Worm (Caenorhabditis elegans) whole organism, late embryonic: ENCODE data around the gene mes-2.
A peak's percentile ranks its signal among the peaks of the same experiment; 100 is the strongest.
"Not testable (repeated sequence)": the region's sequence is repeated elsewhere in the genome, so short reads cannot be mapped to it uniquely, and the experiment has no call there.

Experiments used
- C08G9.2 ChIP-seq: sonication (generic microtip); optimal IDR thresholded peaks from 2 replicates; lab custom pipeline; 2016; ENCODE audit warnings: mild to moderate bottlenecking, missing genetic modification characterization, moderate library complexity, missing compliant biosample characterization
- F13H6.1 ChIP-seq: sonication (generic microtip); optimal IDR thresholded peaks from 2 replicates; lab custom pipeline; 2016; ENCODE audit warnings: missing genetic modification characterization, missing compliant biosample characterization
- K02D7.2 ChIP-seq: sonication (generic microtip); optimal IDR thresholded peaks from 2 replicates; lab custom pipeline; 2017; ENCODE audit warnings: mild to moderate bottlenecking, missing genetic modification characterization, missing compliant biosample characterization
- K09A11.1 ChIP-seq: sonication (generic microtip); optimal IDR thresholded peaks from 2 replicates; lab custom pipeline; 2017; ENCODE audit warnings: antibody characterized with exemption, mild to moderate bottlenecking, missing genetic modification characterization, missing compliant biosample characterization; ENCODE audit not compliant: insufficient read depth
- ahr-1 ChIP-seq: sonication (generic microtip); optimal IDR thresholded peaks from 2 replicates; lab custom pipeline; 2016; ENCODE audit warnings: missing genetic modification characterization, missing compliant biosample characterization
- ama-1 ChIP-seq: fragments of 150-350 bp; optimal IDR thresholded peaks from 2 replicates; lab custom pipeline; 2014
- ceh-14 ChIP-seq: sonication (generic microtip); optimal IDR thresholded peaks from 2 replicates; lab custom pipeline; 2016; ENCODE audit warnings: missing genotype, missing genetic modification characterization, missing compliant biosample characterization
- ceh-22 ChIP-seq: sonication (generic microtip); optimal IDR thresholded peaks from 2 replicates; lab custom pipeline; 2017; ENCODE audit warnings: missing biosample characterization, missing genetic modification characterization
- ceh-30 ChIP-seq: fragments of 150-350 bp; optimal IDR thresholded peaks from 2 replicates; lab custom pipeline; 2014; ENCODE audit warnings: missing biosample characterization, missing genetic modification characterization
- ceh-31 ChIP-seq: sonication (generic microtip); optimal IDR thresholded peaks from 2 replicates; lab custom pipeline; 2016; ENCODE audit warnings: missing genetic modification characterization, missing compliant biosample characterization
- ceh-9 ChIP-seq: sonication (generic microtip); optimal IDR thresholded peaks from 2 replicates; lab custom pipeline; 2016; ENCODE audit warnings: mild to moderate bottlenecking, missing genetic modification characterization, inconsistent platforms, missing compliant biosample characterization
- che-1 ChIP-seq: sonication (generic microtip); optimal IDR thresholded peaks from 2 replicates; lab custom pipeline; 2016; ENCODE audit warnings: mild to moderate bottlenecking, missing genetic modification characterization, missing compliant biosample characterization
- dmd-4 ChIP-seq: sonication (generic microtip); optimal IDR thresholded peaks from 2 replicates; lab custom pipeline; 2016; ENCODE audit warnings: borderline replicate concordance, missing genetic modification characterization, missing compliant biosample characterization
- dve-1 ChIP-seq: sonication (generic microtip); optimal IDR thresholded peaks from 2 replicates; lab custom pipeline; 2017; ENCODE audit warnings: antibody characterized with exemption, mild to moderate bottlenecking, missing genetic modification characterization, missing compliant biosample characterization
- elt-2 ChIP-seq: sonication (generic microtip); optimal IDR thresholded peaks from 2 replicates; lab custom pipeline; 2016; ENCODE audit warnings: missing genetic modification reagents, missing genetic modification characterization, missing compliant biosample characterization
- eyg-1 ChIP-seq: sonication (generic microtip); optimal IDR thresholded peaks from 2 replicates; lab custom pipeline; 2016; ENCODE audit warnings: missing genotype, missing genetic modification characterization, missing compliant biosample characterization
- fax-1 ChIP-seq: sonication (generic microtip); optimal IDR thresholded peaks from 2 replicates; lab custom pipeline; 2016; ENCODE audit warnings: missing genotype, missing genetic modification characterization, missing compliant biosample characterization
- fkh-6 ChIP-seq: sonication (generic microtip); optimal IDR thresholded peaks from 2 replicates; lab custom pipeline; 2016; ENCODE audit warnings: missing genetic modification characterization, missing compliant biosample characterization
- hlh-13 ChIP-seq: fragments of 200-800 bp; sonication (Bioruptor generic); optimal IDR thresholded peaks from 2 replicates; lab custom pipeline; 2018; ENCODE audit warnings: mild to moderate bottlenecking, missing genetic modification characterization, missing compliant biosample characterization
- hlh-30 ChIP-seq: sonication (generic microtip); optimal IDR thresholded peaks from 2 replicates; lab custom pipeline; 2017; ENCODE audit warnings: antibody characterized with exemption, missing genetic modification characterization, missing compliant biosample characterization; ENCODE audit not compliant: insufficient read depth
- hlh-6 ChIP-seq: sonication (generic microtip); optimal IDR thresholded peaks from 2 replicates; lab custom pipeline; 2016; ENCODE audit warnings: missing genotype, missing genetic modification characterization, missing compliant biosample characterization
- hlh-8 ChIP-seq: sonication (generic microtip); optimal IDR thresholded peaks from 2 replicates; lab custom pipeline; 2016; ENCODE audit warnings: missing genotype, missing genetic modification characterization, missing compliant biosample characterization
- lim-6 ChIP-seq: sonication (generic microtip); optimal IDR thresholded peaks from 2 replicates; lab custom pipeline; 2016; ENCODE audit warnings: missing genetic modification characterization, missing compliant biosample characterization
- lin-11 ChIP-seq: fragments of 200-800 bp; sonication (Bioruptor generic); optimal IDR thresholded peaks from 2 replicates; lab custom pipeline; 2018; ENCODE audit warnings: mild to moderate bottlenecking, missing genetic modification characterization, missing compliant biosample characterization
- madf-2 ChIP-seq: sonication (generic microtip); optimal IDR thresholded peaks from 2 replicates; lab custom pipeline; 2017; ENCODE audit warnings: missing genetic modification characterization, missing compliant biosample characterization
- mec-3 ChIP-seq: sonication (generic microtip); optimal IDR thresholded peaks from 2 replicates; lab custom pipeline; 2016; ENCODE audit warnings: borderline replicate concordance, missing genetic modification characterization, missing compliant biosample characterization
- nfya-1 ChIP-seq: sonication (generic microtip); optimal IDR thresholded peaks from 2 replicates; lab custom pipeline; 2017; ENCODE audit warnings: missing genetic modification characterization, mild to moderate bottlenecking, missing compliant biosample characterization, antibody characterized with exemption, moderate library complexity
- odd-2 ChIP-seq: sonication (generic microtip); optimal IDR thresholded peaks from 2 replicates; lab custom pipeline; 2017; ENCODE audit warnings: antibody characterized with exemption, mild to moderate bottlenecking, missing genetic modification characterization, missing compliant biosample characterization
- pha-2 ChIP-seq: sonication (generic microtip); optimal IDR thresholded peaks from 2 replicates; lab custom pipeline; 2017; ENCODE audit warnings: mild to moderate bottlenecking, missing genetic modification characterization, missing compliant biosample characterization
- pqm-1 ChIP-seq: sonication (generic microtip); optimal IDR thresholded peaks from 2 replicates; lab custom pipeline; 2016; ENCODE audit warnings: missing genetic modification characterization, missing compliant biosample characterization
- sox-2 ChIP-seq: fragments of 200-800 bp; sonication (Bioruptor generic); IDR thresholded peaks from 2 replicates; pipeline ENCODE4 v1.3.6; 2022; ENCODE audit warnings: missing genetic modification reagents, missing genetic modification characterization, missing compliant biosample characterization
- sox-4 ChIP-seq: sonication (generic microtip); optimal IDR thresholded peaks from 2 replicates; lab custom pipeline; 2017; ENCODE audit warnings: mild to moderate bottlenecking, missing genetic modification characterization, inconsistent platforms, missing compliant biosample characterization
- syd-9 ChIP-seq: sonication (generic microtip); optimal IDR thresholded peaks from 2 replicates; lab custom pipeline; 2016; ENCODE audit warnings: mild to moderate bottlenecking, missing genetic modification characterization, moderate library complexity, missing compliant biosample characterization
- tbx-2 ChIP-seq: sonication (generic microtip); optimal IDR thresholded peaks from 2 replicates; lab custom pipeline; 2016; ENCODE audit warnings: missing genetic modification characterization, missing compliant biosample characterization
- unc-3 ChIP-seq, 2 experiments: fragments of 200-800 bp in 1 of 2; sonication (Bioruptor generic) in 1 of 2; sonication (generic microtip) in 1 of 2; conservative IDR thresholded peaks in 1 of 2; optimal IDR thresholded peaks in 1 of 2; 2 replicates each; pipeline versions ENCODE4 v1.3.6 to Lab custom; 2016 to 2022; ENCODE audit warnings: missing compliant biosample characterization in 2 of 2, missing genetic modification characterization in 2 of 2, missing genetic modification reagents in 1 of 2
- unc-42 ChIP-seq: sonication (generic microtip); optimal IDR thresholded peaks from 2 replicates; lab custom pipeline; 2016; ENCODE audit warnings: missing genotype, missing genetic modification characterization, missing compliant biosample characterization
- unc-55 ChIP-seq: sonication (generic microtip); optimal IDR thresholded peaks from 2 replicates; lab custom pipeline; 2017; ENCODE audit warnings: missing biosample characterization, missing genetic modification reagents, missing genetic modification characterization
- unc-86 ChIP-seq: sonication (generic microtip); optimal IDR thresholded peaks from 2 replicates; lab custom pipeline; 2016; ENCODE audit warnings: missing genetic modification characterization, missing compliant biosample characterization
- zip-5 ChIP-seq: sonication (generic microtip); optimal IDR thresholded peaks from 2 replicates; lab custom pipeline; 2016; ENCODE audit warnings: missing genetic modification characterization, missing compliant biosample characterization
- ztf-16 ChIP-seq: sonication (generic microtip); optimal IDR thresholded peaks from 2 replicates; lab custom pipeline; 2017; ENCODE audit warnings: missing genetic modification characterization, missing compliant biosample characterization

Gene mes-2

ce11 chrII:14383644-14384043, at the start of gene mes-2:
mes-2 (plus strand) TSS chrII:14383973.
- TF ChIP-seq F13H6.1 (tag; lab: Kevin White, UChicago) (no peak), unc-55 (GFP tag; lab: Kevin White, UChicago) (peak; percentile 13), ceh-30 (tag; lab: Kevin White, UChicago) (peak; percentile 11), hlh-6 (tag; lab: Kevin White, UChicago) (no peak), tbx-2 (tag; lab: Kevin White, UChicago) (peak; percentile 27), eyg-1 (tag; lab: Kevin White, UChicago) (no peak), che-1 (tag; lab: Kevin White, UChicago) (peak; percentile 0), mec-3 (tag; lab: Kevin White, UChicago) (no peak), elt-2 (tag; lab: Kevin White, UChicago) (peak; percentile 12), unc-42 (tag; lab: Kevin White, UChicago) (peak; percentile 47), nfya-1 (tag; lab: Kevin White, UChicago) (peak; percentile 30), ceh-9 (tag; lab: Kevin White, UChicago) (no peak), dve-1 (tag; lab: Kevin White, UChicago) (peak; percentile 33), ceh-31 (tag; lab: Kevin White, UChicago) (peak; percentile 17), ceh-14 (tag; lab: Kevin White, UChicago) (no peak)

ce11 chrII:14344166-14344565, 39.6 kb upstream of the mes-2 start, which contains the start of gene ddl-3:
ddl-3 (minus strand) TSS chrII:14344454.
- TF ChIP-seq unc-3 (GFP tag; conservative IDR thresholded peaks at IDR 0.05; lab: Robert Waterston, UW); unc-3 (tag; optimal IDR thresholded peaks at IDR 0.05; lab: Kevin White, UChicago); hlh-30 (tag; lab: Kevin White, UChicago); unc-42 (tag; lab: Kevin White, UChicago): not testable (repeated sequence)

ce11 chrII:14346243-14346642, 37.5 kb upstream of the mes-2 start, which contains the start of gene Y54G11A.9:
Y54G11A.9 (minus strand) TSS chrII:14346438.
- TF ChIP-seq ceh-31 (tag; lab: Kevin White, UChicago): peak; percentile 71
- TF ChIP-seq C08G9.2 (tag; lab: Kevin White, UChicago): peak; percentile 42
- TF ChIP-seq tbx-2 (tag; lab: Kevin White, UChicago): peak; percentile 23

ce11 chrII:14349356-14349923, 34.3 kb upstream of the mes-2 start, which contains the start of the genes Y54G11A.17, lin-7 and elof-1:
Y54G11A.17 (minus strand) TSS chrII:14349406.
lin-7 (minus strand) TSS chrII:14349406.
elof-1 (plus strand) TSS chrII:14349738.
- TF ChIP-seq ceh-22 (tag; lab: Kevin White, UChicago) (no peak), zip-5 (tag; lab: Kevin White, UChicago) (no peak), ztf-16 (no peak), lin-11 (tag; lab: Kevin White, UChicago) (no peak), che-1 (tag; lab: Kevin White, UChicago) (no peak), dmd-4 (tag; lab: Kevin White, UChicago) (no peak), unc-55 (GFP tag; lab: Kevin White, UChicago) (peak; percentile 65), syd-9 (tag; lab: Kevin White, UChicago) (no peak), odd-2 (tag; lab: Kevin White, UChicago) (no peak), unc-42 (tag; lab: Kevin White, UChicago) (peak; percentile 78), hlh-6 (tag; lab: Kevin White, UChicago) (no peak), hlh-8 (tag; lab: Kevin White, UChicago) (no peak), ahr-1 (tag; lab: Kevin White, UChicago) (no peak), tbx-2 (tag; lab: Kevin White, UChicago) (peak; percentile 55), sox-4 (tag; lab: Kevin White, UChicago) (peak; percentile 32), K09A11.1 (tag; lab: Kevin White, UChicago) (no peak), unc-86 (tag; lab: Kevin White, UChicago) (no peak), hlh-13 (GFP tag; lab: Kevin White, UChicago) (no peak), ceh-31 (tag; lab: Kevin White, UChicago) (peak; percentile 88), unc-3 (GFP tag; conservative IDR thresholded peaks at IDR 0.05; lab: Robert Waterston, UW) (no peak; the same call in 1 of the 2 replicates), unc-3 (tag; optimal IDR thresholded peaks at IDR 0.05; lab: Kevin White, UChicago) (no peak), madf-2 (tag; lab: Kevin White, UChicago) (peak; percentile 5), elt-2 (tag; lab: Kevin White, UChicago) (peak; percentile 49), ama-1 (no peak), F13H6.1 (tag; lab: Kevin White, UChicago) (no peak), eyg-1 (tag; lab: Kevin White, UChicago) (no peak), pqm-1 (tag; lab: Kevin White, UChicago) (no peak), pha-2 (tag; lab: Kevin White, UChicago) (no peak), lim-6 (tag; lab: Kevin White, UChicago) (no peak), ceh-14 (tag; lab: Kevin White, UChicago) (no peak), ceh-9 (tag; lab: Kevin White, UChicago) (no peak), C08G9.2 (tag; lab: Kevin White, UChicago) (no peak), fkh-6 (tag; lab: Kevin White, UChicago) (no peak), K02D7.2 (no peak), mec-3 (tag; lab: Kevin White, UChicago) (no peak), sox-2 (GFP tag; lab: Robert Waterston, UW) (no peak), fax-1 (tag; lab: Kevin White, UChicago) (no peak)
